Fruit fly (Drosophila melanogaster) whole organism, wandering third instar larva: Measurements from ENCODE around the gene CG9338.

Experiments used
- Abd-B ChIP-seq: fragments of >200 bp; optimal IDR thresholded peaks from 2 replicates; lab custom pipeline; 2017; ENCODE audit warnings: missing biosample characterization, missing genetic modification characterization
- CG32264 ChIP-seq: fragments of 200-800 bp; sonication (Bioruptor generic); optimal IDR thresholded peaks from 2 replicates; lab custom pipeline; 2016; ENCODE audit warnings: missing biosample characterization, missing genetic modification characterization
- CG9705 ChIP-seq: fragments of 200-800 bp; sonication (Bioruptor generic); optimal IDR thresholded peaks from 2 replicates; lab custom pipeline; 2018; ENCODE audit warnings: missing biosample characterization, mild to moderate bottlenecking, missing genetic modification characterization
- CrebA ChIP-seq: fragments of 200-800 bp; sonication (Bioruptor generic); optimal IDR thresholded peaks from 2 replicates; lab custom pipeline; 2016; ENCODE audit warnings: missing biosample characterization, mild to moderate bottlenecking, missing genetic modification characterization, borderline replicate concordance
- Dfd ChIP-seq: fragments of >200 bp; optimal IDR thresholded peaks from 2 replicates; lab custom pipeline; 2017; ENCODE audit warnings: missing biosample characterization, missing genetic modification characterization
- Dif ChIP-seq: fragments of 200-275, 200-300 bp; sonication (Bioruptor generic); optimal IDR thresholded peaks from 2 replicates; lab custom pipeline; 2018; ENCODE audit warnings: missing biosample characterization, missing genetic modification characterization; ENCODE audit not compliant: partially characterized antibody
- GATAd ChIP-seq: sonication (Bioruptor generic); optimal IDR thresholded peaks from 2 replicates; lab custom pipeline; 2016; ENCODE audit warnings: missing biosample characterization, missing genetic modification characterization
- HLH106 ChIP-seq: fragments of 200-800 bp; optimal IDR thresholded peaks from 3 replicates; lab custom pipeline; 2019; ENCODE audit warnings: missing biosample characterization, mild to moderate bottlenecking, missing genetic modification characterization, moderate library complexity
- Hr78 ChIP-seq: fragments of >200 bp; optimal IDR thresholded peaks from 2 replicates; lab custom pipeline; 2017; ENCODE audit warnings: missing biosample characterization, missing genetic modification characterization
- Jra ChIP-seq: sonication (Bioruptor generic); optimal IDR thresholded peaks from 2 replicates; lab custom pipeline; 2016; ENCODE audit warnings: missing biosample characterization, missing genetic modification characterization
- Mio ChIP-seq: sonication (Bioruptor generic); optimal IDR thresholded peaks from 2 replicates; lab custom pipeline; 2016; ENCODE audit warnings: missing biosample characterization, missing genetic modification characterization
- N ChIP-seq: fragments of >200 bp; optimal IDR thresholded peaks from 2 replicates; lab custom pipeline; 2018; ENCODE audit warnings: missing biosample characterization, missing external identifiers, missing genetic modification characterization
- Rel ChIP-seq, 2 experiments: fragments of 200-800 bp; sonication (Bioruptor generic) in 1 of 2; optimal IDR thresholded peaks; 2 replicates in 1 of 2; 3 replicates in 1 of 2; lab custom pipeline; 2016 to 2019; ENCODE audit warnings: mild to moderate bottlenecking in 2 of 2, missing biosample characterization in 2 of 2, missing genetic modification characterization in 2 of 2, moderate library complexity in 1 of 2
- Sp1 ChIP-seq: fragments of 200-800 bp; sonication (Bioruptor generic); optimal IDR thresholded peaks from 3 replicates; lab custom pipeline; 2019; ENCODE audit warnings: missing biosample characterization, mild to moderate bottlenecking, missing genetic modification characterization, moderate library complexity
- Vsx2 ChIP-seq: fragments of 200-300, 225-300 bp; sonication (Bioruptor generic); optimal IDR thresholded peaks from 2 replicates; lab custom pipeline; 2018; ENCODE audit warnings: missing biosample characterization, missing genetic modification characterization; ENCODE audit not compliant: partially characterized antibody
- br ChIP-seq: fragments of 200-800 bp; sonication (Bioruptor generic); optimal IDR thresholded peaks from 2 replicates; lab custom pipeline; 2016; ENCODE audit warnings: missing biosample characterization, missing genetic modification characterization
- brk ChIP-seq: fragments of 200-800 bp; sonication (Bioruptor generic); optimal IDR thresholded peaks from 2 replicates; lab custom pipeline; 2016; ENCODE audit warnings: missing biosample characterization, mild to moderate bottlenecking, missing genetic modification characterization
- dl ChIP-seq, 2 experiments: fragments of 175-275, 200-275 bp in 1 of 2; fragments of 200-275 bp in 1 of 2; sonication (Bioruptor generic); optimal IDR thresholded peaks; lab custom pipeline; 2018; ENCODE audit warnings: mild to moderate bottlenecking in 2 of 2, missing biosample characterization in 2 of 2, missing genetic modification characterization in 2 of 2, moderate library complexity in 2 of 2; ENCODE audit not compliant: partially characterized antibody in 2 of 2, insufficient read depth in 1 of 2
- dsf ChIP-seq: sonication (Bioruptor generic); optimal IDR thresholded peaks from 2 replicates; lab custom pipeline; 2016; ENCODE audit warnings: missing biosample characterization, missing genetic modification characterization, borderline replicate concordance
- ey ChIP-seq: fragments of 200-800 bp; sonication (Bioruptor generic); optimal IDR thresholded peaks from 2 replicates; lab custom pipeline; 2016; ENCODE audit warnings: missing biosample characterization, missing genetic modification characterization
- foxo ChIP-seq, 2 experiments: fragments of 200-800 bp; sonication (Bioruptor generic); optimal IDR thresholded peaks; 2 replicates in 1 of 2; 3 replicates in 1 of 2; lab custom pipeline; 2016 to 2017; ENCODE audit warnings: missing biosample characterization in 2 of 2, missing genetic modification characterization in 2 of 2
- fru ChIP-seq: fragments of 200-800 bp; sonication (Bioruptor generic); optimal IDR thresholded peaks from 3 replicates; lab custom pipeline; 2016; ENCODE audit warnings: missing biosample characterization, mild to moderate bottlenecking, missing genetic modification characterization
- h ChIP-seq: fragments of 200-800 bp; sonication (Bioruptor generic); optimal IDR thresholded peaks from 3 replicates; lab custom pipeline; 2016; ENCODE audit warnings: missing biosample characterization, mild to moderate bottlenecking, missing genetic modification characterization
- jim ChIP-seq: fragments of 175-275, 200-325 bp; sonication (Bioruptor generic); optimal IDR thresholded peaks from 2 replicates; lab custom pipeline; 2016; ENCODE audit warnings: missing biosample characterization, mild to moderate bottlenecking, missing genetic modification characterization
- lola ChIP-seq: fragments of >200 bp; optimal IDR thresholded peaks from 2 replicates; lab custom pipeline; 2017; ENCODE audit warnings: missing biosample characterization, missing genetic modification characterization
- pan ChIP-seq: fragments of >200 bp; optimal IDR thresholded peaks from 2 replicates; lab custom pipeline; 2017
- psq ChIP-seq: fragments of 200-800 bp; sonication (Bioruptor generic); optimal IDR thresholded peaks from 3 replicates; lab custom pipeline; 2017; ENCODE audit warnings: missing biosample characterization, mild to moderate bottlenecking, missing genetic modification characterization, moderate library complexity
- rgr ChIP-seq: fragments of 200-800 bp; sonication (Bioruptor generic); optimal IDR thresholded peaks from 3 replicates; lab custom pipeline; 2016; ENCODE audit warnings: missing biosample characterization, mild to moderate bottlenecking, missing genetic modification characterization
- sv ChIP-seq: fragments of 200-800 bp; sonication (Bioruptor generic); optimal IDR thresholded peaks from 3 replicates; lab custom pipeline; 2016; ENCODE audit warnings: missing biosample characterization, missing genetic modification characterization
- tai ChIP-seq: sonication (Bioruptor generic); optimal IDR thresholded peaks from 2 replicates; lab custom pipeline; 2016; ENCODE audit warnings: missing biosample characterization, missing genetic modification characterization
- usp ChIP-seq: fragments of >200 bp; optimal IDR thresholded peaks from 2 replicates; lab custom pipeline; 2017; ENCODE audit warnings: missing biosample characterization, missing genetic modification characterization
- woc ChIP-seq: sonication (Bioruptor generic); optimal IDR thresholded peaks from 2 replicates; lab custom pipeline; 2016; ENCODE audit warnings: missing biosample characterization, mild to moderate bottlenecking, missing genetic modification characterization

Gene CG9338

DNA sequence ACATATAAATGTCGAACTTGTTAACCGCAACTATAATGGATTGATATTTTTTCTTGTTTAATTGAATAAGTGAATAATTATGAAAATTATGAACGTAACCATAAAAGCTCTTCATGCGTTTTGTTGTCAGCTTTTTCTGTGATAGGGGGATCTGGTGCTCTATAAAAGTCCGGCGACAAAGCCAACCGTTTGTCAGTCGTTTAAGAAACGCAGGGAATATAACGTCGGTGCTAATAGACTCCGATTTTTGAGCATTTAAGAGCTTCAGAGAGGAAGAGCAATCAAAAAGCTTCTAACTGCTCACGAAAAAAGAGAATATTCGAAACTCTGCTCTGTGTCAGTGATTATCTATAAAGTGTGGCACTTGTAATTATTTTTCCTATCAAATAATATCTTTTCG, 34.0 kb upstream of the CG9338 start, which contains the start of gene CG31674:
Gene CG31674, plus strand, starts transcription at position 203 of the 400 bp plus-strand sequence.
- TF ChIP-seq brk (GFP tag; lab: Kevin White, UChicago) (peak; percentile 53), tai (GFP tag; lab: Kevin White, UChicago) (no peak), foxo (GFP tag; optimal IDR thresholded peaks at IDR 0.05; lab: Kevin White, UChicago) (no peak), h (GFP tag; lab: Kevin White, UChicago) (peak; percentile 59), GATAd (no peak), psq (GFP tag; lab: Kevin White, UChicago) (no peak), CG32264 (GFP tag; lab: Kevin White, UChicago) (no peak), br (GFP tag; lab: Kevin White, UChicago) (no peak), lola (GFP tag; lab: Kevin White, UChicago) (no peak), CG9705 (GFP tag; lab: Kevin White, UChicago) (no peak), dl (GFP tag; optimal IDR thresholded peaks at IDR 0.05; lab: Kevin White, UChicago; ENCODE audit: insufficient read depth in 1 of 2, partially characterized antibody in 2 of 2) (peak in 1 of 2 experiments; percentile 20), Abd-B (GFP tag; lab: Kevin White, UChicago) (no peak), Rel (GFP tag; optimal IDR thresholded peaks at IDR 0.05; lab: Kevin White, UChicago) (no peak), Rel (tag; optimal IDR thresholded peaks at IDR 0.05; lab: Kevin White, UChicago) (peak; percentile 14), HLH106 (tag; lab: Kevin White, UChicago) (no peak), sv (GFP tag; lab: Kevin White, UChicago) (no peak), Dif (GFP tag; lab: Kevin White, UChicago) (peak; percentile 50), rgr (no peak), jim (GFP tag; lab: Kevin White, UChicago) (no peak)

- no peak for TF ChIP-seq Mio (GFP tag; lab: Kevin White, UChicago)
- TF ChIP-seq Dfd, result no peak
- no peak for TF ChIP-seq brk (GFP tag; lab: Kevin White, UChicago)
Measured at dm6 chr2L:20835501-20835900, 29.5 kb upstream of the CG9338 start, which contains the start of gene Oseg5. Gene Oseg5 (minus strand): TSS chr2L:20835840.

dm6 chr2L:20837885-20838284, 27.1 kb upstream of the CG9338 start, which contains the start of gene Spn38F:
Gene Spn38F (minus strand): TSS chr2L:20837985.
- TF ChIP-seq h (GFP tag; lab: Kevin White, UChicago) (no peak), Hr78 (no peak), usp (GFP tag; lab: Kevin White, UChicago) (no peak), dsf (GFP tag; lab: Kevin White, UChicago) (no peak)

dm6 chr2L:20840006-20840405, 25.0 kb upstream of the CG9338 start:
- no peak for TF ChIP-seq rgr
- TF ChIP-seq woc (GFP tag; lab: Kevin White, UChicago), result no peak
- TF ChIP-seq GATAd, result no peak
- TF ChIP-seq ey (GFP tag; lab: Kevin White, UChicago), result no peak
- TF ChIP-seq CrebA (GFP tag; lab: Kevin White, UChicago), result no peak
- no peak for TF ChIP-seq HLH106 (tag; lab: Kevin White, UChicago)
- TF ChIP-seq dsf (GFP tag; lab: Kevin White, UChicago), result no peak
- no peak for TF ChIP-seq Sp1 (GFP tag; lab: Kevin White, UChicago)
- no peak for TF ChIP-seq Jra (GFP tag; lab: Kevin White, UChicago)
- TF ChIP-seq Rel (GFP tag; optimal IDR thresholded peaks at IDR 0.05; lab: Kevin White, UChicago), result no peak
- no peak for TF ChIP-seq Rel (tag; optimal IDR thresholded peaks at IDR 0.05; lab: Kevin White, UChicago)
- TF ChIP-seq Hr78, result no peak
- TF ChIP-seq pan, result no peak
- TF ChIP-seq fru, result no peak
- TF ChIP-seq Vsx2 (GFP tag; lab: Kevin White, UChicago), result no peak
- TF ChIP-seq usp (GFP tag; lab: Kevin White, UChicago), result no peak
- no peak for TF ChIP-seq foxo (GFP tag; optimal IDR thresholded peaks at IDR 0.05; lab: Kevin White, UChicago)
- TF ChIP-seq CG9705 (GFP tag; lab: Kevin White, UChicago), result no peak
- TF ChIP-seq N (GFP tag; lab: Kevin White, UChicago), result no peak
- TF ChIP-seq dl (GFP tag; optimal IDR thresholded peaks at IDR 0.05; lab: Kevin White, UChicago; ENCODE audit: insufficient read depth in 1 of 2, partially characterized antibody in 2 of 2), result no peak
